Worm (Caenorhabditis elegans): ENCODE measurements around the gene ain-1.

ain-1 gene

DNA sequence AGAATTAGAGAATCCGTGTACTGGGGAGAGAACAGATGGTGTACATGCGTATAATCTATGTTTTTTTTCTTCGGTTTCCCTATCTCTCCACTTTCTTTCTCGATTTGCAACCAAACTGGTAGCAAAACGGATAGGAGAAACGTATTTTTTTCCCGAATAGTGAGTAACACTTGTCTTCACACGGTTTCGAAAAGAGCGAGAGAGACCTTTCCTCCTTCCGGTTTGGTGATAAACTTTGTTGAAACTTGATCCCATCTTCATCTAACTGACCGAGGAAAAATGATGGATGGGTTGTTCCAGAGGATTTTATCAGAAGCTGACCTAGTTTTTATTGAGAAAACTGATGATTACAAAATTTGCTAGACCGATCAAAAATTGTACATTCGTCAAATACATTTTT lies 45.1 kb downstream of the ain-1 start:
- TF ChIP-seq blmp-1 (tag; optimal IDR thresholded peaks at IDR 0.05) (peak; percentile 90), nhr-77 (tag; optimal IDR thresholded peaks at IDR 0.05) (no peak), lin-14 (GFP tag; optimal IDR thresholded peaks at IDR 0.05) (peak; percentile 47), swsn-7 (tag; optimal IDR thresholded peaks at IDR 0.05) (no peak), rnt-1 (tag; optimal IDR thresholded peaks at IDR 0.05) (peak; percentile 31), ztf-11 (tag; optimal IDR thresholded peaks at IDR 0.05) (no peak)

ce11 chrX:16660268-16660667 lies 47.0 kb downstream of the ain-1 start:
- no peak for TF ChIP-seq efl-1 (optimal IDR thresholded peaks at IDR 0.05)
- peak in 1 of 2 experiments; percentile 50 for TF ChIP-seq efl-1 (GFP tag; optimal IDR thresholded peaks at IDR 0.05 in 1 of 2)
- TF ChIP-seq hpl-2 (GFP tag; optimal IDR thresholded peaks at IDR 0.05): no peak
- no peak for TF ChIP-seq alr-1 (tag; optimal IDR thresholded peaks at IDR 0.05; ENCODE audit: borderline replicate concordance)
- no peak for TF ChIP-seq tbx-2 (tag; optimal IDR thresholded peaks at IDR 0.05)
- TF ChIP-seq fkh-8 (tag; optimal IDR thresholded peaks at IDR 0.05): peak; percentile 9
- TF ChIP-seq F16B12.6 (tag; optimal IDR thresholded peaks at IDR 0.05): no peak
- TF ChIP-seq unc-30 (tag; optimal IDR thresholded peaks at IDR 0.05): no peak

DNA sequence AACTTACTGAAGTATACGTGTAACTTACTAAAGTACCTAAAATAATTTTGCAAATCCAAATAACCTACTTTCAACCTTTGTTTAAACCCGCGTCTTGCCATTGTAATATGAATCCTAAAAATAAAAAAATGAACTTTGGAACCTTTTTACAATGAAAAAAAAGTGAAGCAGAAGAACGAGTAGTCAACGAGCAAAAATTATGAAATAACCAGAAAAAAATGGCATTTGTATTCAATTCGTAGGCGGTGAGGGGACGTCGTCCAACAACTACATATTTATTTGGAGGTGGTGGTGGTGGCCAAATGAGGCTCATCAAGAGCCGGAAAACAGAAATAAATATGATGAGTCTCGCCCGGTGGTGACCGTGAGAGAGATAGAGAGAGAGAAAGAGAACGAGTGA lies 49.5 kb downstream of the ain-1 start, which contains the start of gene F43B10.1:
Gene F43B10.1, minus strand, starts transcription at position 101 of the 400 bp plus-strand sequence.
- TF ChIP-seq dsc-1 (tag; optimal IDR thresholded peaks at IDR 0.05) (no peak), mef-2 (tag; optimal IDR thresholded peaks at IDR 0.05) (no peak), fkh-10 (GFP tag; optimal IDR thresholded peaks at IDR 0.05) (no peak), dpl-1 (GFP tag; optimal IDR thresholded peaks at IDR 0.05) (no peak), isw-1 (GFP tag; IDR thresholded peaks at IDR 0.05) (no peak), pax-3 (tag; optimal IDR thresholded peaks at IDR 0.05) (no peak), sptf-1 (tag; optimal IDR thresholded peaks at IDR 0.05) (no peak), efl-1 (optimal IDR thresholded peaks at IDR 0.05) (no peak), efl-1 (GFP tag; optimal IDR thresholded peaks at IDR 0.05 in 1 of 2) (peak in 1 of 2 experiments; percentile 63)

Measured in whole organism, L1 larva.